Worm (Caenorhabditis elegans): Measurements from ENCODE around the gene C32D5.4.
A peak's percentile ranks its signal among the peaks of the same experiment; 100 is the strongest.

The C32D5.4 gene

ce11 chrII:6360822-6361221 is 37.9 kb upstream of the C32D5.4 start, which contains the start of gene K10B2.4 (continued):
- TF ChIP-seq pag-3 (tag; optimal IDR thresholded peaks at IDR 0.05; ENCODE audit: borderline replicate concordance) (no peak), ceh-18 (tag; optimal IDR thresholded peaks at IDR 0.05) (peak; percentile 32), lin-11 (tag; optimal IDR thresholded peaks at IDR 0.05) (no peak), pqm-1 (tag; optimal IDR thresholded peaks at IDR 0.05) (no peak), sdc-2 (tag; optimal IDR thresholded peaks at IDR 0.05) (no peak), ets-4 (tag; optimal IDR thresholded peaks at IDR 0.05) (no peak), C38D4.7 (GFP tag; optimal IDR thresholded peaks at IDR 0.05) (no peak), npax-4 (tag; optimal IDR thresholded peaks at IDR 0.05) (no peak), elt-4 (tag; optimal IDR thresholded peaks at IDR 0.05) (no peak), ceh-6 (GFP tag; optimal IDR thresholded peaks at IDR 0.05) (peak; percentile 29), ceh-34 (tag; optimal IDR thresholded peaks at IDR 0.05) (no peak), pat-9 (tag; optimal IDR thresholded peaks at IDR 0.05) (no peak), ceh-48 (tag; optimal IDR thresholded peaks at IDR 0.05) (no peak), ceh-19 (GFP tag; optimal IDR thresholded peaks at IDR 0.05) (no peak)

- TF ChIP-seq mec-3 (tag; optimal IDR thresholded peaks at IDR 0.05; ENCODE audit: borderline replicate concordance) = no peak
Measured at ce11 chrII:6358905-6359304, 36.0 kb upstream of the C32D5.4 start, which contains the start of gene C32D5.12. TSS of gene C32D5.12 (minus strand) at chrII:6359005.

DNA sequence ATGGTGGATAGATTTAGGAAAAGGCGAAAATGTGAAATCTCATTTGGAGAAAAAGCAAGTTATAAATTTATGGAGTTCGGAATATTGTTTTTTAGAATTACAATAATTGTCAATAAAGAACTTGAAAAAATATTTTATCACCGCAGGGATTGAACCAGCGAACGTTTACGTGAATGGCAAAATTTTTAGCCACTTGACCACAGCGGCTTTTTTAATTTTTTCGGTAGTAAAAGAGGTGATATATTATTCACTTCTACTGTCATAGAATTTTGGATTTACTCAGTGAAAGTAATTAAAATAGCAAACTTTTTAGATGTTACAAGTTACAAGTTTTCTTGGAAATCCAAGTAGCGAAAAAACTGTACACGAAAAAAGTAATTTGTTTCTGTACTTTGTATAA is 35.4 kb upstream of the C32D5.4 start:
- no peak for TF ChIP-seq unc-3 (GFP tag; conservative IDR thresholded peaks at IDR 0.05)
- TF ChIP-seq unc-3 (tag; optimal IDR thresholded peaks at IDR 0.05) = no peak

DNA sequence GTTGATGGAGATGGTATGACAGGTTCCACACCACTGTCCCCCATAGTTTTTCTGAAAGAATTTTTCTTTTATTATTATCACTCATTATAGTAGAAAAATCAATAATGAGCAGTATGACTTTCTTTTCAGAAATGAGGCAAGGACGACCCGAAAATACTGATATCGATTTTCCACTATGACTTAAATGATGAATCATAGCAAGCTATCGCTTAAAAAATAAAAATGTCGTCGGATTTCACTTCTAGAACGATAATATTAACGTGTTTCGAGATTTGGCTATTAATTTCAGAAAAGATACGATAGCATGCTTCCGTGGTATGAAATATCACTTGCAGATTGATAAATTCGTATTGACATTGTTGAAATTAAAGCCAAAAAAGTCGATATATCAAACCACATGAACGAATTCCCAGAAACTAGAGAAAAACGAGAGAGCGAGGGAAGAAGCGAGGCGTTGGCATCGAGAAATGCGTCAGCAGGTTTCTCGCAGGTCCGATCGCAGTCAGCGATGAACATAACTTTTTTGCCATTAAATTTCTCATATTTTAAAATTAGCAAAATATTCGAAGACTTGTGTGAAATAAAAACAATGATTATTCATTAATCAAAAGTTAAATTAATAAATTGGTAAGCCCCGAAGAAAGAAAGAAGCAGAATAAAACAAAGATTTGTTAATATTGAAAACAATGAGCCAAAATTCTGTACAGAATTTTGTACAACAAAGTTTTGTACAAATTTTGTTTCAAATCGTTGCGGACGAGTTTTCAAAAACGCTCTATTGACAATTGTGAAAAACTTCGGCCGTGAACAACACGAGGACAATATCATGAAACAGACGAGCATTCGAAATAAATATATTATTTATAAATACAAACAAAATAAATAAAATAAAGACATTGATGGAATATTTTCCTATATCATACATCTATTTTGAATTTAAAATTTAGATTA is 32.8 kb upstream of the C32D5.4 start, which contains the start of gene C32D5.11:
Gene C32D5.11, minus strand, starts transcription at position 51 of the 951 bp plus-strand sequence.
- TF ChIP-seq ceh-9 (tag; optimal IDR thresholded peaks at IDR 0.05) (no peak), pax-1 (tag; optimal IDR thresholded peaks at IDR 0.05) (peak; percentile 55), zip-5 (tag; optimal IDR thresholded peaks at IDR 0.05) (no peak), ref-2 (tag; optimal IDR thresholded peaks at IDR 0.05) (peak; percentile 23), tbx-2 (tag; optimal IDR thresholded peaks at IDR 0.05) (peak; percentile 51), gmeb-2 (tag; optimal IDR thresholded peaks at IDR 0.05) (no peak), hlh-30 (tag; optimal IDR thresholded peaks at IDR 0.05; ENCODE audit: insufficient read depth) (peak; percentile 38), sox-2 (GFP tag; IDR thresholded peaks at IDR 0.05) (no peak), ceh-48 (tag; optimal IDR thresholded peaks at IDR 0.05) (peak; percentile 23), ceh-19 (GFP tag; optimal IDR thresholded peaks at IDR 0.05) (no peak), ceh-14 (tag; optimal IDR thresholded peaks at IDR 0.05) (peak; percentile 36), ceh-18 (tag; optimal IDR thresholded peaks at IDR 0.05) (peak; percentile 42), unc-42 (tag; optimal IDR thresholded peaks at IDR 0.05) (no peak), lim-6 (tag; optimal IDR thresholded peaks at IDR 0.05) (no peak), che-1 (tag; optimal IDR thresholded peaks at IDR 0.05) (no peak), elt-4 (tag; optimal IDR thresholded peaks at IDR 0.05) (no peak), hlh-6 (tag; optimal IDR thresholded peaks at IDR 0.05) (no peak), fkh-10 (GFP tag; optimal IDR thresholded peaks at IDR 0.05) (no peak), elt-2 (tag; optimal IDR thresholded peaks at IDR 0.05) (peak; percentile 20), ztf-16 (tag; optimal IDR thresholded peaks at IDR 0.05) (no peak), nfya-1 (tag; optimal IDR thresholded peaks at IDR 0.05) (peak; percentile 47), ceh-31 (tag; optimal IDR thresholded peaks at IDR 0.05) (peak; percentile 25), ceh-34 (tag; optimal IDR thresholded peaks at IDR 0.05) (peak; percentile 32), dve-1 (tag; optimal IDR thresholded peaks at IDR 0.05) (no peak), unc-3 (GFP tag; conservative IDR thresholded peaks at IDR 0.05) (0 out of 2 replicates have a peak, but pooled peaks have one; percentile 13), unc-3 (tag; optimal IDR thresholded peaks at IDR 0.05) (no peak)
